Worm (Caenorhabditis elegans): ENCODE results near the gene T25B9.9.

The T25B9.9 gene

DNA sequence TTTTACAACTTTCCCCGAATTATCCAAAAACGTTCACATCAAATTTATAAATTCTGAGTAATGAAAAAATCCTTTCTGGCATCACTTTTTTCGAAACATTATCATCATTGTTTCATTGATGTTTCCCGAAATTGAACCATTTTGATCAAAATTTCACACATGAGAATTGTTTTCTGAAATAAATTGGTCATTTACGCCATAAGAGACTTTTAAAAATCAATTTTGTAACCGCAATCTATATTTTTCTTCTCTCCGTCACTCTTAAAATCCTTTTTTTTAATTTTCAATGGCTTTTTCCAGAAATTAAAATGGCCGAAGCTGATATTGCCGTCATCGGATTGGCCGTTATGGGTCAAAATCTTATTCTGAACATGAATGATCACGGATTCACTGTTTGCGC lies at the start of gene T25B9.9:
Gene T25B9.9 (plus strand): TSS at position 301 of the 400 bp plus-strand sequence.
- TF ChIP-seq ztf-4 (tag; optimal IDR thresholded peaks at IDR 0.05): no peak
- TF ChIP-seq snpc-4 (tag; optimal IDR thresholded peaks at IDR 0.05): no peak
- TF ChIP-seq mbf-1 (tag; optimal IDR thresholded peaks at IDR 0.05): no peak
- TF ChIP-seq skn-1 (tag; optimal IDR thresholded peaks at IDR 0.05): no peak
- TF ChIP-seq nhr-25 (tag; optimal IDR thresholded peaks at IDR 0.05): no peak
- TF ChIP-seq lin-39 (tag; optimal IDR thresholded peaks at IDR 0.05): no peak
- no peak for TF ChIP-seq blmp-1 (tag; optimal IDR thresholded peaks at IDR 0.05; ENCODE audit: insufficient read depth)
- TF ChIP-seq ztf-1 (GFP tag; conservative IDR thresholded peaks at IDR 0.05): no peak
- TF ChIP-seq elt-3 (tag; optimal IDR thresholded peaks at IDR 0.05): no peak
- no peak for TF ChIP-seq lin-11 (tag; optimal IDR thresholded peaks at IDR 0.05)
- TF ChIP-seq R02D3.7 (tag; optimal IDR thresholded peaks at IDR 0.05): no peak
- no peak for TF ChIP-seq crh-2 (tag; optimal IDR thresholded peaks at IDR 0.05)
- TF ChIP-seq aly-2 (tag; optimal IDR thresholded peaks at IDR 0.05): no peak
- no peak for TF ChIP-seq nhr-12 (tag; optimal IDR thresholded peaks at IDR 0.05)
- TF ChIP-seq lsy-2 (tag; optimal IDR thresholded peaks at IDR 0.05): no peak
- TF ChIP-seq alr-1 (tag; optimal IDR thresholded peaks at IDR 0.05): no peak
- no peak for TF ChIP-seq nhr-11 (tag; optimal IDR thresholded peaks at IDR 0.05)
- no peak for TF ChIP-seq ZK546.5 (tag; optimal IDR thresholded peaks at IDR 0.05)

DNA sequence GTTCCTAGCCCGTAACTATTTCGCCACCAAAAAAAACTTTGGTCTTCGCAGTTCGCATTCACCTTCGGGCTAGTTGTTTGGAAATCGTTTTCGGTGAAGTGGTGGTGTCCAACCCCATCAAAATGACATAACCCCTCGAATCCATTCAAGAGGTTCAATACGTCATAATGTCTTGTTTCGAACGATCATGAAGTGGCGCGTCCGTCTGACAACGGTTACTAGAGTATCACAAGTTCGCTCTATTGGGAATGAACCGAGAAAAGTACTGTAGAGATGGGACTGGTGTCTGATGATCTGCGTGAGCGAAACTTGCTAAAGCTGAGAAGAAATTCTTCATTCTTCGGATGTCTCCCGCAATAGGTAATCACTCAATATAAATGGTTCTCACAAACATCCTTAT lies 41.7 kb upstream of the T25B9.9 start, which contains the start of gene ZC168.2:
Gene ZC168.2 (plus strand): TSS at position 301 of the 400 bp plus-strand sequence.
- TF ChIP-seq fos-1 (tag; optimal IDR thresholded peaks at IDR 0.05) (no peak), ztf-11 (tag; optimal IDR thresholded peaks at IDR 0.05) (no peak), unc-55 (GFP tag; optimal IDR thresholded peaks at IDR 0.05) (no peak), ama-1 (optimal IDR thresholded peaks at IDR 0.05) (no peak), nhr-77 (tag; optimal IDR thresholded peaks at IDR 0.05) (no peak), lin-39 (tag; optimal IDR thresholded peaks at IDR 0.05) (no peak), nhr-12 (tag; optimal IDR thresholded peaks at IDR 0.05) (no peak), elt-1 (tag; optimal IDR thresholded peaks at IDR 0.05) (no peak), mbf-1 (tag; optimal IDR thresholded peaks at IDR 0.05) (no peak), lin-13 (GFP tag; optimal IDR thresholded peaks at IDR 0.05) (no peak), dmd-4 (tag; optimal IDR thresholded peaks at IDR 0.05) (no peak), skn-1 (tag; optimal IDR thresholded peaks at IDR 0.05) (no peak)

DNA sequence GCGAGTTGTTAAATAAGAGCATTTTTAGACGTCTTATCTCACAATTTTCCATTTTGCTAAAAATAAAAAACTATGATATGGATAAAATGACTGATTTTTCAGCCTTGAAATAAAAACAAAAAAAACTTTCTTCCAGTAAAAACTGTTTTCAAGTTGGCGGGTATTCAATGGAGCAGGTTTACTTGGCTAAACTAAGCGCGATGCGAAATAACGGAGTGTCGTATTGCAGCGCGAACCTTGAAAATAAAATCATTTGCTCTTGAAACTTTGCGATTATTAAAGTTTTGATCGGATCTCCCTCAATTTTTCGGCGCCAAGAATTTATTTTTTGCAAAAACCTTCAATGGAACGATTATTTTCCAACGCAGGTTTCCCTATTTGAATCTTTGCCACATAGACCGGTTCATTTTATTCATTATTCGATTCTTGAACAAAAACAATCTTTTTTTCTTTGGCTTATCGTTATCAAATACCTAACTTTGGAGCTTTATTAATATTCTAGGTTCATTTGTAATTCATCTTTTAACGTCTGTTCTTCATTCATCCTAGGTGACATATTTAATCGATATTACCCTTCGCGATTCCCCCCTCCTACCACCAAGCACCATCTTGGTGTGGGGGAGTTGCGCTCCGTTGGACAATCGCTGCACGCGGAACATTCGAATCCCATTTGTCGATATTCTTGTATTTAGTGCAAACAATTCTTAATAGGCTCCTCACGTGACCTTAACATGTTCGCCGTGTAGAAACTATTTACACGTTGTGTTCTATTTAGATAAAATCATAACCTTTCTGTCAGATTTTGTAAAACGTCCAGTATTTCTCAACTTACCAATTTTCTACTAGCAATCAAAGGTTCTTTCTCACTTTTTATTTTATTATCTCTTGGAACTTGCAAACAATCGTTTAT lies 34.7 kb upstream of the T25B9.9 start, which contains the start of the genes orc-5 and cyb-1:
Gene orc-5 (minus strand): TSS at position 62 of the 910 bp plus-strand sequence.
Gene cyb-1 (plus strand): TSS at position 690 of the 910 bp plus-strand sequence.
- TF ChIP-seq aly-2 (tag; optimal IDR thresholded peaks at IDR 0.05): no peak
- no peak for TF ChIP-seq ceh-16 (tag; optimal IDR thresholded peaks at IDR 0.05)
- no peak for TF ChIP-seq ztf-1 (GFP tag; conservative IDR thresholded peaks at IDR 0.05)
- TF ChIP-seq nhr-6 (tag; optimal IDR thresholded peaks at IDR 0.05): peak; percentile 72
- TF ChIP-seq lin-11 (tag; optimal IDR thresholded peaks at IDR 0.05): peak; percentile 59
- no peak for TF ChIP-seq egl-27 (tag; optimal IDR thresholded peaks at IDR 0.05)
- TF ChIP-seq nhr-21 (tag; optimal IDR thresholded peaks at IDR 0.05): peak; percentile 33
- TF ChIP-seq skn-1 (tag; optimal IDR thresholded peaks at IDR 0.05): no peak
- peak; percentile 31 for TF ChIP-seq snpc-4 (tag; optimal IDR thresholded peaks at IDR 0.05)
- peak; percentile 25 for TF ChIP-seq sem-4 (tag; optimal IDR thresholded peaks at IDR 0.05)
- TF ChIP-seq lin-39 (tag; optimal IDR thresholded peaks at IDR 0.05): no peak
- TF ChIP-seq nhr-129 (tag; optimal IDR thresholded peaks at IDR 0.05): peak; percentile 81
- peak in 1 of 2 experiments; percentile 89 for TF ChIP-seq lsy-2 (tag; optimal IDR thresholded peaks at IDR 0.05)
- peak; percentile 93 for TF ChIP-seq unc-55 (GFP tag; optimal IDR thresholded peaks at IDR 0.05)
- no peak for TF ChIP-seq elt-1 (tag; optimal IDR thresholded peaks at IDR 0.05)
- TF ChIP-seq lin-13 (GFP tag; optimal IDR thresholded peaks at IDR 0.05): no peak
- TF ChIP-seq sma-3 (GFP tag; optimal IDR thresholded peaks at IDR 0.05): peak; percentile 42
- no peak for TF ChIP-seq ama-1 (optimal IDR thresholded peaks at IDR 0.05)
- peak; percentile 77 for TF ChIP-seq C34F6.9 (tag; optimal IDR thresholded peaks at IDR 0.05)
- no peak for TF ChIP-seq nhr-237 (tag; optimal IDR thresholded peaks at IDR 0.05)
- TF ChIP-seq unc-39 (tag; optimal IDR thresholded peaks at IDR 0.05): no peak
- peak; percentile 88 for TF ChIP-seq crh-2 (tag; optimal IDR thresholded peaks at IDR 0.05)
- TF ChIP-seq mab-5 (tag; optimal IDR thresholded peaks at IDR 0.05): peak; percentile 59
- TF ChIP-seq F13H6.1 (tag; optimal IDR thresholded peaks at IDR 0.05): no peak
- TF ChIP-seq nhr-25 (tag; optimal IDR thresholded peaks at IDR 0.05): peak; percentile 67
- TF ChIP-seq nhr-10 (tag; optimal IDR thresholded peaks at IDR 0.05): no peak
- TF ChIP-seq ceh-82 (tag; optimal IDR thresholded peaks at IDR 0.05): peak; percentile 14
- no peak for TF ChIP-seq ZK546.5 (tag; optimal IDR thresholded peaks at IDR 0.05)
- TF ChIP-seq unc-62 (GFP tag; optimal IDR thresholded peaks at IDR 0.05): no peak
- no peak for TF ChIP-seq alr-1 (tag; optimal IDR thresholded peaks at IDR 0.05)
- TF ChIP-seq mdl-1 (tag; optimal IDR thresholded peaks at IDR 0.05): peak in 1 of 2 experiments; percentile 19
- TF ChIP-seq dmd-4 (tag; optimal IDR thresholded peaks at IDR 0.05): no peak
- TF ChIP-seq nhr-23 (tag; optimal IDR thresholded peaks at IDR 0.05): no peak
- peak; percentile 42 for TF ChIP-seq ztf-4 (tag; optimal IDR thresholded peaks at IDR 0.05)
- no peak for TF ChIP-seq nhr-11 (tag; optimal IDR thresholded peaks at IDR 0.05)
- peak; percentile 5 for TF ChIP-seq fos-1 (tag; optimal IDR thresholded peaks at IDR 0.05)
- no peak for TF ChIP-seq Y55F3AM.14 (GFP tag; optimal IDR thresholded peaks at IDR 0.05)
- TF ChIP-seq blmp-1 (tag; optimal IDR thresholded peaks at IDR 0.05; ENCODE audit: insufficient read depth): peak; percentile 9
- TF ChIP-seq peb-1 (tag; optimal IDR thresholded peaks at IDR 0.05): no peak
- TF ChIP-seq mbf-1 (tag; optimal IDR thresholded peaks at IDR 0.05): no peak
- TF ChIP-seq R02D3.7 (tag; optimal IDR thresholded peaks at IDR 0.05): no peak
